Fruit fly (Drosophila melanogaster): ENCODE results near the gene atk.

- TF ChIP-seq gl (tag; optimal IDR thresholded peaks at IDR 0.05) (no peak), fd96Ca (GFP tag; IDR thresholded peaks at IDR 0.05) (0 out of 3 replicates have a peak, but pooled peaks have one; percentile 19), Snoo (tag; optimal IDR thresholded peaks at IDR 0.05) (peak; percentile 74)
These were observed 44.7 kb upstream of the atk start for dm6 chr3L:20509121-20509934.
